Worm (Caenorhabditis elegans) whole organism, early embryonic: ENCODE measurements around the gene his-60.

Source experiments
- B0310.2 ChIP-seq: sonication (generic microtip); optimal IDR thresholded peaks from 2 replicates; lab custom pipeline; 2016; ENCODE audit warnings: mild to moderate bottlenecking, missing genetic modification characterization, missing compliant biosample characterization
- F13C5.2 ChIP-seq: sonication (generic microtip); optimal IDR thresholded peaks from 2 replicates; lab custom pipeline; 2017; ENCODE audit warnings: mild to moderate bottlenecking, missing genetic modification characterization, inconsistent platforms, missing compliant biosample characterization
- aly-1 ChIP-seq: sonication (generic microtip); optimal IDR thresholded peaks from 2 replicates; lab custom pipeline; 2016; ENCODE audit warnings: missing genetic modification characterization, missing compliant biosample characterization
- ama-1 ChIP-seq: fragments of 150-350 bp; optimal IDR thresholded peaks from 2 replicates; lab custom pipeline; 2014
- ceh-13 ChIP-seq: fragments of 200-800 bp; sonication (Bioruptor generic); optimal IDR thresholded peaks from 2 replicates; lab custom pipeline; 2018; ENCODE audit warnings: mild to moderate bottlenecking, missing genetic modification characterization, missing compliant biosample characterization
- ceh-36 ChIP-seq: sonication (generic microtip); optimal IDR thresholded peaks from 2 replicates; lab custom pipeline; 2016; ENCODE audit warnings: missing genetic modification characterization, inconsistent platforms, missing compliant biosample characterization
- ets-7 ChIP-seq: sonication (generic microtip); optimal IDR thresholded peaks from 2 replicates; lab custom pipeline; 2016; ENCODE audit warnings: missing genotype, missing genetic modification characterization, missing compliant biosample characterization
- flt-1 ChIP-seq: fragments of 200-800 bp; sonication (Bioruptor generic); IDR thresholded peaks from 2 replicates; pipeline ENCODE4 v1.3.6; 2022; ENCODE audit warnings: missing genetic modification characterization, missing compliant biosample characterization
- hmbx-1 ChIP-seq: sonication (generic microtip); optimal IDR thresholded peaks from 2 replicates; lab custom pipeline; 2016; ENCODE audit warnings: mild to moderate bottlenecking, missing genetic modification characterization, missing compliant biosample characterization
- hmg-4 ChIP-seq: fragments of 200-800 bp; sonication (Bioruptor generic); optimal IDR thresholded peaks from 2 replicates; lab custom pipeline; 2018; ENCODE audit warnings: mild to moderate bottlenecking, missing genetic modification characterization, missing compliant biosample characterization
- hnd-1 ChIP-seq: sonication (generic microtip); optimal IDR thresholded peaks from 2 replicates; lab custom pipeline; 2016; ENCODE audit warnings: missing genetic modification characterization, missing compliant biosample characterization
- pes-1 ChIP-seq: fragments of 200-800 bp; sonication (Bioruptor generic); IDR thresholded peaks from 2 replicates; pipeline ENCODE4 v1.3.6; 2022; ENCODE audit warnings: missing genetic modification reagents, missing genetic modification characterization, missing compliant biosample characterization
- scrt-1 ChIP-seq: fragments of 200-800 bp; sonication (Bioruptor generic); IDR thresholded peaks from 2 replicates; pipeline ENCODE4 v1.3.6; 2022; ENCODE audit warnings: missing genetic modification characterization, missing compliant biosample characterization
- sea-1 ChIP-seq: fragments of 200-800 bp; sonication (Bioruptor generic); conservative IDR thresholded peaks from 2 replicates; pipeline ENCODE4 v1.3.6; 2022; ENCODE audit warnings: missing genetic modification characterization, missing compliant biosample characterization
- tbx-11 ChIP-seq: fragments of 200-800 bp; sonication (Bioruptor generic); IDR thresholded peaks from 2 replicates; pipeline ENCODE4 v1.3.6; 2022; ENCODE audit warnings: missing genetic modification characterization, missing compliant biosample characterization
- tbx-37 ChIP-seq: fragments of 200-800 bp; sonication (Bioruptor generic); conservative IDR thresholded peaks from 2 replicates; pipeline ENCODE4 v1.3.6; 2022; ENCODE audit warnings: missing genetic modification reagents, missing genetic modification characterization, missing compliant biosample characterization
- tra-4 ChIP-seq: sonication (generic microtip); optimal IDR thresholded peaks from 2 replicates; lab custom pipeline; 2017; ENCODE audit warnings: missing genetic modification characterization, missing compliant biosample characterization

The his-60 gene

ce11 chrIV:7477197-7477596 lies 10.6 kb downstream of the his-60 start, which contains the start of gene pycr-4:
Gene pycr-4 (minus strand): TSS chrIV:7477297.
- TF ChIP-seq ets-7 (tag; lab: Kevin White, UChicago) = no peak
- TF ChIP-seq ceh-36 = no peak

ce11 chrIV:7474826-7475225 lies 13.0 kb downstream of the his-60 start, which contains the start of gene slc-25A18.2:
Gene slc-25A18.2 (plus strand): TSS chrIV:7475041.
- TF ChIP-seq hmg-4 (GFP tag; lab: Kevin White, UChicago) (no peak), ets-7 (tag; lab: Kevin White, UChicago) (no peak), ceh-36 (no peak), ceh-13 (GFP tag; lab: Kevin White, UChicago) (no peak), aly-1 (no peak), hmbx-1 (tag; lab: Kevin White, UChicago) (no peak), F13C5.2 (no peak), hnd-1 (tag; lab: Kevin White, UChicago) (no peak), flt-1 (no peak), tra-4 (tag; lab: Kevin White, UChicago) (no peak), ama-1 (lab: Kevin White, UChicago) (no peak), sea-1 (GFP tag; lab: Robert Waterston, UW) (no peak), pes-1 (GFP tag; lab: Robert Waterston, UW) (no peak), tbx-11 (GFP tag; lab: Robert Waterston, UW) (no peak), scrt-1 (GFP tag; lab: Robert Waterston, UW) (no peak), B0310.2 (no peak), tbx-37 (GFP tag; lab: Robert Waterston, UW) (no peak)

DNA sequence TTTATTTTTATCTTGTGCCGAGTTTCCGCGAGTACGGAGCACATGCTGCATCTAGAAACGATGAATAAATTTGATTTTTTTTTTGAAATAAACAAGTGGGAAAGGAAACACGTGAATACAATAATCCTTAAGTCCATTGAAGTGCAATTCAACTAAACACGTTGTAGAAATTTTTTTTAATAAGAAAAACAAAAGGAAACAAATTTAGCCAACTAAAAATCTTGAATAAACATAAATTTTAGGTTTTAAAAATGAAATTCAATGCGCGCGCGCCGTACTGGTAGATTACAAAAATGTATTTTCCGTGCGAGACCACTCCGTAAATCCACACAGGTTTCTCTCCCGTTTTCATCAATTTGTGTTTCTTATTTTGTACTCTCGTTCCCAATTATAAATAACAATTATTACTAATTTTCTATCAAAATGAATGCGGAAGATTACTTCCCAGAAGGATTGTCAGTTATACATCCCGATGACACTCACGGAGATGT lies 14.6 kb downstream of the his-60 start, which contains the start of the genes plk-3 and F55G1.6:
TSS of gene plk-3 (minus strand) at position 51 of the 491 bp plus-strand sequence.
TSS of gene F55G1.6 (plus strand) at position 359 of the 491 bp plus-strand sequence.
- TF ChIP-seq tbx-37 (GFP tag; lab: Robert Waterston, UW) (no peak), B0310.2 (no peak), scrt-1 (GFP tag; lab: Robert Waterston, UW) (no peak), flt-1 (no peak)

- TF ChIP-seq tbx-37 (GFP tag; lab: Robert Waterston, UW) (no peak), pes-1 (GFP tag; lab: Robert Waterston, UW) (no peak), F13C5.2 (no peak), hmbx-1 (tag; lab: Kevin White, UChicago) (no peak), ceh-36 (no peak), scrt-1 (GFP tag; lab: Robert Waterston, UW) (no peak), tra-4 (tag; lab: Kevin White, UChicago) (no peak), sea-1 (GFP tag; lab: Robert Waterston, UW) (no peak), ets-7 (tag; lab: Kevin White, UChicago) (no peak), ama-1 (lab: Kevin White, UChicago) (no peak), flt-1 (no peak)
Observed at ce11 chrIV:7469782-7470413, 17.9 kb downstream of the his-60 start, which contains the start of gene F55G1.7. Gene F55G1.7 (minus strand): TSS chrIV:7469832.

ce11 chrIV:7468638-7469037 lies 19.2 kb downstream of the his-60 start:
- no peak for TF ChIP-seq F13C5.2
- TF ChIP-seq ceh-36 = no peak
- no peak for TF ChIP-seq pes-1 (GFP tag; lab: Robert Waterston, UW)
- TF ChIP-seq B0310.2 = no peak

DNA sequence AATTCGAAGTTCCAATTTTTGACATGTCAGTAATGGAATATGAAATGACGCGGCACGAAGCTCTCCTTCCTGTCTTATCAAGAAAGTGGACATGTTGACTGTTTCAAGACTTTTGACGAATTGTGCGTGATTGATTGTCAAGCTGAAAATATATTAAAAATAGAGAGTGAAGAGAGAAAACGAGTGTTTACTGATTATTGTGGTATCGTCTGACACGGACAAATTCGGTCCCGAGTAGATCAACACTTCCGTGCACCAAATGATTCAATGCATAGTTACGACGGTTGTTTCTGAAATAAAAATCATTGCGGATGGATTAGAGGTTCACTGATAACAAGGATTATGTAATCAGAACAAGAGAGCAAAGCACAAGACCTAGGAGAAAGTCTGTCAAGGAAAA lies 20.6 kb downstream of the his-60 start:
- no peak for TF ChIP-seq pes-1 (GFP tag; lab: Robert Waterston, UW)
- TF ChIP-seq ceh-36 = no peak
- no peak for TF ChIP-seq tra-4 (tag; lab: Kevin White, UChicago)
- no peak for TF ChIP-seq B0310.2
- TF ChIP-seq flt-1 = no peak
- no peak for TF ChIP-seq ceh-13 (GFP tag; lab: Kevin White, UChicago)
- TF ChIP-seq F13C5.2 = no peak
- no peak for TF ChIP-seq ets-7 (tag; lab: Kevin White, UChicago)
- TF ChIP-seq scrt-1 (GFP tag; lab: Robert Waterston, UW) = no peak
- TF ChIP-seq tbx-37 (GFP tag; lab: Robert Waterston, UW) = no peak
- no peak for TF ChIP-seq ama-1 (lab: Kevin White, UChicago)
- TF ChIP-seq hmbx-1 (tag; lab: Kevin White, UChicago) = no peak
- no peak for TF ChIP-seq sea-1 (GFP tag; lab: Robert Waterston, UW)
- TF ChIP-seq tbx-11 (GFP tag; lab: Robert Waterston, UW) = no peak
- TF ChIP-seq hmg-4 (GFP tag; lab: Kevin White, UChicago) = no peak
- TF ChIP-seq hnd-1 (tag; lab: Kevin White, UChicago) = no peak
- no peak for TF ChIP-seq aly-1

- TF ChIP-seq flt-1 (no peak), ama-1 (lab: Kevin White, UChicago) (no peak), tbx-37 (GFP tag; lab: Robert Waterston, UW) (no peak), B0310.2 (no peak), F13C5.2 (no peak), hnd-1 (tag; lab: Kevin White, UChicago) (no peak), hmbx-1 (tag; lab: Kevin White, UChicago) (no peak), ceh-13 (GFP tag; lab: Kevin White, UChicago) (no peak), hmg-4 (GFP tag; lab: Kevin White, UChicago) (no peak), ceh-36 (no peak), ets-7 (tag; lab: Kevin White, UChicago) (no peak), pes-1 (GFP tag; lab: Robert Waterston, UW) (no peak), sea-1 (GFP tag; lab: Robert Waterston, UW) (no peak), scrt-1 (GFP tag; lab: Robert Waterston, UW) (no peak), aly-1 (no peak), tbx-11 (GFP tag; lab: Robert Waterston, UW) (no peak), tra-4 (tag; lab: Kevin White, UChicago) (no peak)
Observed at ce11 chrIV:7465857-7466256, 21.9 kb downstream of the his-60 start, which contains the start of gene F13B6.3. Gene F13B6.3 (minus strand): TSS chrIV:7465957.
